Fruit fly (Drosophila melanogaster): ENCODE data around the gene cin.

The cin gene

DNA sequence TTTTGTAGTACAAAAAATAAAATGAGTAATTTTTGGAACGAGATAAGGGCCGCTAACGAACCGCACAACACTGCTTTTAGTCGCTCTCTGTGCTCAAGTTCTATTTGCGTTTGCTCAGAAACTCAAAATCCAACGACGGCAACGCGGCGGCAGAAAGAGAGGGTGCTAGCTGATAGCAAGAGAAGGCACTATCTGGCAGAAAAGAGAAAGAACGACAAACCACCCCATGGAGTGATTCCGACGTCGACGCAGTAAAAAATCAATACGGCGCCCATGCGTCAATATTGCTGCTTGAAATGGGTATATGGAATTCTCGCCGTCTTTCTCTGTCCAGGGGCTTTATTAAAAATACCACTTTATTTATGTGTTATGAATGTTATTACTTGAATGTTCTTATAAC, 20.6 kb downstream of the cin start (continued):
- peak; percentile 22 for TF ChIP-seq Hmr (GFP tag; optimal IDR thresholded peaks at IDR 0.05)
- TF ChIP-seq z (GFP tag; IDR thresholded peaks at IDR 0.05), result peak; percentile 84
- peak; percentile 5 for TF ChIP-seq CG12659 (GFP tag; optimal IDR thresholded peaks at IDR 0.05)
- TF ChIP-seq Trl (optimal IDR thresholded peaks at IDR 0.05), result peak; percentile 56 to 60
- TF ChIP-seq Trl (GFP tag; optimal IDR thresholded peaks at IDR 0.05), result no peak
- TF ChIP-seq CG10366 (GFP tag; IDR thresholded peaks at IDR 0.05), result no peak
- no peak for TF ChIP-seq nerfin-2 (GFP tag; IDR thresholded peaks at IDR 0.05; ENCODE audit: partially characterized antibody)
- TF ChIP-seq CG17328 (GFP tag; IDR thresholded peaks at IDR 0.05), result 0 out of 2 replicates have a peak, but pooled peaks have one; percentile 14
- TF ChIP-seq CG10321 (GFP tag; IDR thresholded peaks at IDR 0.05), result peak; percentile 67
- no peak for TF ChIP-seq CG15073 (GFP tag; optimal IDR thresholded peaks at IDR 0.05)
- peak; percentile 7 for TF ChIP-seq kah (GFP tag; optimal IDR thresholded peaks at IDR 0.05)
- TF ChIP-seq Deaf1 (tag; optimal IDR thresholded peaks at IDR 0.05), result peak; percentile 19
- peak; percentile 26 for TF ChIP-seq CG10543 (GFP tag; optimal IDR thresholded peaks at IDR 0.05)
- peak; percentile 100 for TF ChIP-seq ewg (GFP tag; optimal IDR thresholded peaks at IDR 0.05)
- TF ChIP-seq ATbp (GFP tag; optimal IDR thresholded peaks at IDR 0.05), result peak; percentile 22
- TF ChIP-seq CG3163 (GFP tag; optimal IDR thresholded peaks at IDR 0.05), result peak; percentile 73
- TF ChIP-seq sug (tag; optimal IDR thresholded peaks at IDR 0.05), result peak; percentile 50
- peak; percentile 19; the same call in 1 of the 2 replicates for TF ChIP-seq Bgb (GFP tag; IDR thresholded peaks at IDR 0.05; ENCODE audit: partially characterized antibody)
- TF ChIP-seq zfh1 (GFP tag; IDR thresholded peaks at IDR 0.05), result peak; percentile 31; the same call in 1 of the 3 replicates
- no peak for TF ChIP-seq CG15479 (GFP tag; optimal IDR thresholded peaks at IDR 0.05)

DNA sequence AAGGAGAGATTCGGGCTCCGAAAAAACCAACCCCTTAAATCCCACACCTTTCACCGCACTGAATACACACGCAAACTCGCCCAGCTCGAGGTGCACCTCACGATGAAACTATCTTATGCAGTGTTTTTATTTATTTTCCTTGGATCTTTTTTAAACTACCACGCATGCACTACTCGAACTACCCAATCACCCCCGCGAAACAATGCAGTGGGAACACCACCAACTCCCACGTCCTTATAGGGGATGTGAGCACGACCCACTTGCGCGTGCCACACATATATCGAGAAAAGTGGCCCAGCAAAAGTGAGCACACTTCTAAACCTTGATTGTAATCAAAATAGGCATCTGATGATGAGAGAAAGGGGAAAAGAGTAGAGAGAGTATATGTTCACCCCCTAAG, 21.1 kb downstream of the cin start:
- TF ChIP-seq pros (GFP tag; optimal IDR thresholded peaks at IDR 0.05) (peak; percentile 96), Ets65A (GFP tag) (peak; percentile 32), sisA (GFP tag; IDR thresholded peaks at IDR 0.05) (no peak), grn (GFP tag; optimal IDR thresholded peaks at IDR 0.05) (peak; percentile 38)

DNA sequence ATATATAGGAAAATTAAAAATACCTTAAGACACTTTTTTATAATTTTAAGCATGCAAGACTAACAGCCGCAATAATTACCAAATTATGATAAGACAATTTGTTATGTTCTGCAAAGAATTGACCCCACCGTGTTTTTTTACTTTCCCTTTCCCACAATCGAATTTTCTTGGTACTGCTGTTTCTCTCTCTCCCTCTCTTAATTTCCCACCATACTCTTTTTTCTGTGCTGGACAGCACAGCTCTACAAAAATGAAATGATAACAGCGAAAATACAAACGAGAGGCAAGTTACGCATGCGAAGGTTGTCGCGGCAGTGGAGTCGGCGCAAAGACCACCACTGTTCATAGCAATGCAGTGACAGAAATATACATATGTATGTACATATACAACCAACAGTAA, 22.4 kb downstream of the cin start:
- TF ChIP-seq CG17568 (GFP tag; optimal IDR thresholded peaks at IDR 0.05) (no peak), sd (tag; optimal IDR thresholded peaks at IDR 0.05) (no peak), CG17328 (GFP tag; IDR thresholded peaks at IDR 0.05) (no peak), Blimp-1 (GFP tag; optimal IDR thresholded peaks at IDR 0.05) (peak; percentile 97), CG3163 (GFP tag; optimal IDR thresholded peaks at IDR 0.05) (peak; percentile 90), TFAM (GFP tag; optimal IDR thresholded peaks at IDR 0.05) (no peak), CG2199 (GFP tag; IDR thresholded peaks at IDR 0.05) (peak; percentile 98), chinmo (GFP tag; IDR thresholded peaks at IDR 0.05; ENCODE audit: partially characterized antibody) (0 out of 4 replicates have a peak, but pooled peaks have one; percentile 18), CG8290 (GFP tag; optimal IDR thresholded peaks at IDR 0.05) (no peak), CG8290 (tag; optimal IDR thresholded peaks at IDR 0.05) (peak in 1 of 2 experiments; percentile 17), nerfin-1 (tag; optimal IDR thresholded peaks at IDR 0.05) (peak; percentile 48), CG4707 (GFP tag; optimal IDR thresholded peaks at IDR 0.05) (peak; percentile 77), HLH3B (GFP tag; IDR thresholded peaks at IDR 0.05) (no peak), kni (GFP tag; optimal IDR thresholded peaks at IDR 0.05) (peak; percentile 7), pros (GFP tag; optimal IDR thresholded peaks at IDR 0.05) (peak; percentile 80), D19A (tag; optimal IDR thresholded peaks at IDR 0.05) (peak; percentile 29), Pdp1 (GFP tag; optimal IDR thresholded peaks at IDR 0.05) (peak in 1 of 2 experiments; percentile 73), Trl (optimal IDR thresholded peaks at IDR 0.05) (peak; percentile 52 to 56), Trl (GFP tag; optimal IDR thresholded peaks at IDR 0.05) (no peak), CG12104 (GFP tag; optimal IDR thresholded peaks at IDR 0.05) (no peak), ewg (GFP tag; optimal IDR thresholded peaks at IDR 0.05) (peak; percentile 96), bbx (GFP tag; IDR thresholded peaks at IDR 0.05; ENCODE audit: partially characterized antibody) (no peak)
